Fruit fly (Drosophila melanogaster) whole organism, adult: ENCODE data around the gene CAH9.

Source experiments
- CG11617 ChIP-seq: fragments of 200-800 bp; sonication (Bioruptor generic); optimal IDR thresholded peaks from 2 replicates; lab custom pipeline; 2017; ENCODE audit warnings: mild to moderate bottlenecking, missing biosample characterization, missing genetic modification reagents, missing genetic modification characterization
- CG12768 ChIP-seq: fragments of 200-800 bp; sonication (Bioruptor generic); optimal IDR thresholded peaks from 2 replicates; lab custom pipeline; 2017; ENCODE audit warnings: missing biosample characterization, missing genetic modification characterization, mild to moderate bottlenecking, moderate library complexity, missing genetic modification reagents
- CG14711 ChIP-seq: fragments of 200-800 bp; sonication (Bioruptor generic); optimal IDR thresholded peaks from 2 replicates; lab custom pipeline; 2018; ENCODE audit warnings: missing biosample characterization, mild to moderate bottlenecking, missing genetic modification characterization, moderate library complexity
- CG1620 ChIP-seq: fragments of 200-800 bp; sonication (Bioruptor generic); optimal IDR thresholded peaks from 2 replicates; lab custom pipeline; 2016; ENCODE audit warnings: missing biosample characterization, missing genetic modification characterization
- CG33017 ChIP-seq: fragments of 200-800 bp; sonication (Bioruptor generic); optimal IDR thresholded peaks from 2 replicates; lab custom pipeline; 2018; ENCODE audit warnings: missing biosample characterization, mild to moderate bottlenecking, missing genetic modification characterization, moderate library complexity
- CG5204 ChIP-seq: fragments of 200-800 bp; sonication (Bioruptor generic); optimal IDR thresholded peaks from 2 replicates; lab custom pipeline; 2016; ENCODE audit warnings: missing biosample characterization, missing genetic modification characterization
- CG7045 ChIP-seq: fragments of 200-800 bp; sonication (Bioruptor generic); optimal IDR thresholded peaks from 2 replicates; lab custom pipeline; 2017; ENCODE audit warnings: missing biosample characterization, mild to moderate bottlenecking, missing genetic modification characterization
- CG7101 ChIP-seq: fragments of 200-800 bp; sonication (Bioruptor generic); optimal IDR thresholded peaks from 2 replicates; lab custom pipeline; 2018; ENCODE audit warnings: missing biosample characterization, mild to moderate bottlenecking, missing genetic modification characterization, moderate library complexity
- Clk ChIP-seq: fragments of 200-800 bp; sonication (Bioruptor generic); optimal IDR thresholded peaks from 2 replicates; lab custom pipeline; 2017; ENCODE audit warnings: missing biosample characterization, missing genetic modification characterization
- Crg-1 ChIP-seq: fragments of 200-800 bp; sonication (Bioruptor generic); optimal IDR thresholded peaks from 2 replicates; lab custom pipeline; 2016; ENCODE audit warnings: missing biosample characterization, missing genetic modification characterization
- Hr96 ChIP-seq: fragments of 200-800 bp; sonication (Bioruptor generic); optimal IDR thresholded peaks from 2 replicates; lab custom pipeline; 2016; ENCODE audit warnings: missing biosample characterization, missing genetic modification characterization
- Mnt ChIP-seq: fragments of 200-800 bp; sonication (Bioruptor generic); optimal IDR thresholded peaks from 2 replicates; lab custom pipeline; 2016; ENCODE audit warnings: missing biosample characterization, mild to moderate bottlenecking, missing genetic modification characterization
- bab1 ChIP-seq: fragments of 200-800 bp; sonication (Bioruptor generic); optimal IDR thresholded peaks from 3 replicates; lab custom pipeline; 2019; ENCODE audit warnings: missing biosample characterization, mild to moderate bottlenecking, missing genetic modification characterization, moderate library complexity
- cic ChIP-seq: fragments of 200-800 bp; sonication (Bioruptor generic); optimal IDR thresholded peaks from 2 replicates; lab custom pipeline; 2017; ENCODE audit warnings: missing biosample characterization, mild to moderate bottlenecking, missing genetic modification characterization, moderate library complexity
- cnc ChIP-seq, 2 experiments: fragments of >200 bp; optimal IDR thresholded peaks; 2 replicates each; lab custom pipeline; 2017
- kay ChIP-seq: fragments of 200-800 bp; sonication (Bioruptor generic); peaks from one replicate; lab custom pipeline; 2016; ENCODE audit warnings: missing biosample characterization, missing genetic modification characterization, borderline replicate concordance
- ovo ChIP-seq: fragments of 200-800 bp; sonication (Bioruptor generic); optimal IDR thresholded peaks from 2 replicates; lab custom pipeline; 2016; ENCODE audit warnings: missing biosample characterization, missing genetic modification characterization
- pad ChIP-seq: fragments of 200-800 bp; sonication (Bioruptor generic); optimal IDR thresholded peaks from 3 replicates; lab custom pipeline; 2017; ENCODE audit warnings: missing biosample characterization, missing genetic modification characterization, mild to moderate bottlenecking, moderate library complexity, missing genetic modification reagents
- tj ChIP-seq: fragments of 200-800 bp; sonication (Bioruptor generic); optimal IDR thresholded peaks from 3 replicates; lab custom pipeline; 2017; ENCODE audit warnings: missing biosample characterization, mild to moderate bottlenecking, missing genetic modification characterization, moderate library complexity
- toe ChIP-seq: fragments of 200-800 bp; sonication (Bioruptor generic); optimal IDR thresholded peaks from 2 replicates; lab custom pipeline; 2016; ENCODE audit warnings: missing biosample characterization, missing genetic modification characterization

The CAH9 gene

dm6 chr3R:27111784-27112602, 6.0 kb upstream of the CAH9 start, which contains the start of the genes gb and CG5815:
Gene gb (minus strand): TSS chr3R:27112270.
Gene CG5815 (plus strand): TSS chr3R:27112566.
- peak; percentile 84 for TF ChIP-seq Hr96 (GFP tag; lab: Kevin White, UChicago)
- peak; percentile 96 for TF ChIP-seq cic (GFP tag; lab: Kevin White, UChicago)
- TF ChIP-seq tj (GFP tag; lab: Kevin White, UChicago): peak; percentile 86
- TF ChIP-seq CG1620: peak; percentile 91
- peak; percentile 85 for TF ChIP-seq CG14711 (tag; lab: Kevin White, UChicago)
- peak; percentile 86 for TF ChIP-seq CG7101 (tag; lab: Kevin White, UChicago)
- TF ChIP-seq kay (GFP tag; lab: Kevin White, UChicago): no peak
- peak; percentile 90 for TF ChIP-seq CG11617
- TF ChIP-seq toe: peak; percentile 93
- TF ChIP-seq ovo: peak; percentile 81
- peak; percentile 85 for TF ChIP-seq CG33017 (tag; lab: Kevin White, UChicago)
- TF ChIP-seq CG7045: peak; percentile 91
- TF ChIP-seq bab1: peak; percentile 92
- no peak for TF ChIP-seq cnc (optimal IDR thresholded peaks at IDR 0.05; lab: Kevin White, UChicago)
- TF ChIP-seq Clk (GFP tag; lab: Kevin White, UChicago): peak; percentile 83
- TF ChIP-seq CG5204: peak; percentile 88
- TF ChIP-seq Crg-1 (GFP tag; lab: Kevin White, UChicago): peak; percentile 83
- peak; percentile 90 for TF ChIP-seq Mnt (GFP tag; lab: Kevin White, UChicago)
- peak; percentile 90 for TF ChIP-seq CG12768 (GFP tag; lab: Kevin White, UChicago)
- TF ChIP-seq pad (GFP tag; lab: Kevin White, UChicago): peak; percentile 76

DNA sequence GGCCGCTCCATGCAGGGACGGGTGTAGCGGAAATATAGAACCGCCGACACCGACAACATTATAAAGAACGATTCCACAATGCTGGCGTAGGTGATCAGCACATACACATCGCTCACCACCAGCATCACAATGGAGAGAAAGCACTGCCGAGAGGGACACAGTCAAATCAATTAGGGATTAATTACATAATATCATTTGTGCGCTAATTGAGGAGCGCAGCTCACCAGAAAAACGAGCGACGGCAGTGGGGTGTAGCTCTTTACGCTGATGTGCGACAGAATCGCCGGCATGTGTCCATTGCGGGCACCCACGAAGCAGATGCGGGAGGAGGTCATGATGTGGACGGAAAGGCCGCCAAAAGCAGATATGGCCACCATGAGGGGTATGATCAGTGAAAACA, 3.5 kb upstream of the CAH9 start:
- no peak for TF ChIP-seq kay (GFP tag; lab: Kevin White, UChicago)

DNA sequence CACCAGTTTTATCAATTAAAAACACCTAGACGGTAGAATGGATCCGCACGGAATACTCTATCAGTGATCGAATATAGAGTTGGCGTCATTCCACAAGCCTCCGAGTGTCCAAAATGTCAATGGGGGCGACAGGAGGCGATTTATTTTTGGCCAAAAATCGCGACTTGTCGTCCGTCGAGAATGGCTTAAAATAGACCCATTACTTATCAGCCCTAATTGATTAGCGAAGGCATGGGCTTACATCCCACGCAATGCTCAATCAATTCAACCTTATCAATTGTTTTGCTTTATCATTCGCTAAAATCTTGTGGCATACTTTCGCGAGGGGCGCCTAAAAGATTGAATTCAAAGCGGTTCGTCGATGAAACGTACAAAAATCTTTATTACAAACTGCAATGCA, 2.1 kb upstream of the CAH9 start:
- TF ChIP-seq bab1 (no peak), ovo (no peak), toe (no peak), CG33017 (tag; lab: Kevin White, UChicago) (no peak)

DNA sequence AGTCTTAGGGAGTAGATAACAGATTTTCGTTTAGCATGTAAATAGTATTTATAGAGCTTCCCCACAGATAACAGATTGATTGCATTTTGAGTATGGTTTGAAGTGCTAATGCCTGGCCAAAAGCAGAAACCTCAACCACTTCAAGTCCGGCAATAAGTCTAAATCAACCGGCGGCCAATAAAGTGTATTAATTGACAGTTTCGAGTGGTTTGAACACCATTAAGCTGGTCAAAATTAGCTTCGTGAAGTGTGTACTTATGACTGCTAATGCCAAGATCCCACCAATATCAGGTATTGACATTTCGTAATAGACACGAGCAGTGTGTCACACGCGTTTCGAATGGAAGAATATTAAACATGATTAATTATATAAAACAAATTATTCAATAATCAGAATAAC, 545 bp downstream of the CAH9 start:
- TF ChIP-seq Hr96 (GFP tag; lab: Kevin White, UChicago): no peak

DNA sequence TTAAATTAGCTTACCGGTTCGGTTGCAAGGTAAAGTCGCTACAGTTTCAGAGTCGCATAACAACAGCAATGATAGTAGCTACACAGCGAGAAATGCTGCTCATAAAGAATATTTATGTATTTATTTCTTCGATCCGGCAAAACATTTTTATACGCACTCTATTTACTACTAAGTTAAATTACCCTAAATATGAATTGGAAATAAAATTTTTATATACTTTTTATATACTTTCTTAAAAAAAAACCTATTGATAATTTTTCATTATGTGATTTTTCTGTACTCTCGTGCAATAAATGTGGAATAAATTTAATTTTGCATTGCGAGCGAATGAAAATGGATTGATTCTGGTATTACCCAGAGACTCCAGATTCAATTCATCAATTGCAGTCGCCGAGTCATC, 5.1 kb downstream of the CAH9 start, which contains the start of gene Jhbp11:
TSS of gene Jhbp11 (plus strand) at position 301 of the 400 bp plus-strand sequence.
- no peak for TF ChIP-seq CG7101 (tag; lab: Kevin White, UChicago)
- TF ChIP-seq CG14711 (tag; lab: Kevin White, UChicago): peak; percentile 6
- TF ChIP-seq cic (GFP tag; lab: Kevin White, UChicago): no peak
- no peak for TF ChIP-seq CG5204
- no peak for TF ChIP-seq pad (GFP tag; lab: Kevin White, UChicago)
- no peak for TF ChIP-seq Clk (GFP tag; lab: Kevin White, UChicago)
- no peak for TF ChIP-seq Crg-1 (GFP tag; lab: Kevin White, UChicago)
- TF ChIP-seq tj (GFP tag; lab: Kevin White, UChicago): no peak

DNA sequence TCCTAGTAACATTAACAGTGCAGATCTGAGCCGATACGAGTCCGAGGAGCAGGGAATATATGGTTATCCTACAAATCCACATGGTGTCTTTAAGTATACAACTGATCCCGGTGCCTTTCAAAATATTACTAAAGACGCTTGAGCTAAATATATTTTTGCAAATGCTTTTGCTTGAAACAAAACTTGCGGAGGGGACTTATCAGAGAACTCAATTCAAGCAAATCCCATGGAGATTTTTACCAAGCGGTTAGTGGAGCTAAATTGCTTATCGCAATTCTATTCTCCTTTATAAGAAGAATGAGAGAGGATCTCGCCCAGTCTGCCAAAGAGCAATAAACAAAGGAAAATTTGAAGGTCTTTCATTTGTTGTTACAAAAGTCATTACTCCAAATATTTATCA, 6.4 kb downstream of the CAH9 start, which contains the start of gene eater:
TSS of gene eater (minus strand) at position 101 of the 400 bp plus-strand sequence.
- no peak for TF ChIP-seq Clk (GFP tag; lab: Kevin White, UChicago)
- no peak for TF ChIP-seq ovo
- TF ChIP-seq CG7101 (tag; lab: Kevin White, UChicago): no peak
- TF ChIP-seq cic (GFP tag; lab: Kevin White, UChicago): no peak
- no peak for TF ChIP-seq tj (GFP tag; lab: Kevin White, UChicago)
- no peak for TF ChIP-seq CG5204
- no peak for TF ChIP-seq Mnt (GFP tag; lab: Kevin White, UChicago)
- TF ChIP-seq Hr96 (GFP tag; lab: Kevin White, UChicago): no peak
- TF ChIP-seq bab1: no peak
- TF ChIP-seq Crg-1 (GFP tag; lab: Kevin White, UChicago): no peak
- TF ChIP-seq CG33017 (tag; lab: Kevin White, UChicago): no peak
- no peak for TF ChIP-seq CG7045
- TF ChIP-seq pad (GFP tag; lab: Kevin White, UChicago): no peak
- no peak for TF ChIP-seq CG12768 (GFP tag; lab: Kevin White, UChicago)
- no peak for TF ChIP-seq cnc (optimal IDR thresholded peaks at IDR 0.05; lab: Kevin White, UChicago)
- TF ChIP-seq CG1620: no peak

DNA sequence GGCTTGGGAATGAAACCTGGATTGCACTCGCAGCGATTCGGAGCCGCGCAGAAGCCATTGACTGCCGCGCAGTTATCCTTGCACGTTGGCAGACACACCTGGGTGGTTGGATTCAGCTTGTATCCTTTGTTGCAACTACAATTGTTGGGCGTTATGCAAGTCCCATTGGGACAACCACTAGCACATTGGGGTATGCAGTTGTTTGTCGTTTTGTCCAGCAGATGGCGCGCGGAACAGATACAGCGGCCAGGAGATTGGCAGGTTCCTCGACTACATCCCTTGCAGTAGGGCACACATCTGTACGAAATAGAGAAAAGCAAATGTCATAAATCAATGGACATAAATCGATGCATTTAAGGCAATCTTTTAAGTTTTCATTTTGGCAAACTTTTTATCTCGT, 7.3 kb downstream of the CAH9 start:
- TF ChIP-seq kay (GFP tag; lab: Kevin White, UChicago) (no peak), CG14711 (tag; lab: Kevin White, UChicago) (no peak), tj (GFP tag; lab: Kevin White, UChicago) (no peak), CG33017 (tag; lab: Kevin White, UChicago) (no peak), Clk (GFP tag; lab: Kevin White, UChicago) (no peak), CG12768 (GFP tag; lab: Kevin White, UChicago) (no peak), toe (no peak), pad (GFP tag; lab: Kevin White, UChicago) (no peak), CG5204 (no peak), Crg-1 (GFP tag; lab: Kevin White, UChicago) (no peak), CG11617 (no peak), CG7045 (no peak), ovo (no peak), cnc (optimal IDR thresholded peaks at IDR 0.05; lab: Kevin White, UChicago) (no peak), cic (GFP tag; lab: Kevin White, UChicago) (no peak), bab1 (no peak)
